Worm (Caenorhabditis elegans) whole organism, late embryonic: ENCODE measurements around the gene nhx-4.

Experiments used
- K09A11.1 ChIP-seq: sonication (generic microtip); optimal IDR thresholded peaks from 2 replicates; lab custom pipeline; 2017; ENCODE audit warnings: antibody characterized with exemption, mild to moderate bottlenecking, missing genetic modification characterization, missing compliant biosample characterization; ENCODE audit not compliant: insufficient read depth
- T23F11.4 ChIP-seq: fragments of 200-800 bp; sonication (Bioruptor generic); optimal IDR thresholded peaks from 2 replicates; lab custom pipeline; 2018; ENCODE audit warnings: mild to moderate bottlenecking, missing genetic modification characterization, missing compliant biosample characterization
- ahr-1 ChIP-seq: sonication (generic microtip); optimal IDR thresholded peaks from 2 replicates; lab custom pipeline; 2016; ENCODE audit warnings: missing genetic modification characterization, missing compliant biosample characterization
- che-1 ChIP-seq: sonication (generic microtip); optimal IDR thresholded peaks from 2 replicates; lab custom pipeline; 2016; ENCODE audit warnings: mild to moderate bottlenecking, missing genetic modification characterization, missing compliant biosample characterization
- ets-4 ChIP-seq: sonication (generic microtip); optimal IDR thresholded peaks from 2 replicates; lab custom pipeline; 2016; ENCODE audit warnings: missing genetic modification characterization, missing compliant biosample characterization
- fax-1 ChIP-seq: sonication (generic microtip); optimal IDR thresholded peaks from 2 replicates; lab custom pipeline; 2016; ENCODE audit warnings: missing genotype, missing genetic modification characterization, missing compliant biosample characterization
- nhr-11 ChIP-seq: fragments of 150-350 bp; optimal IDR thresholded peaks from 2 replicates; lab custom pipeline; 2014; ENCODE audit warnings: missing biosample characterization, missing genetic modification characterization

ce11 chrX:6970134-6970533 is 56.0 kb downstream of the nhx-4 start:
- TF ChIP-seq T23F11.4 (GFP tag; lab: Kevin White, UChicago) (no peak), nhr-11 (tag; lab: Kevin White, UChicago) (no peak), fax-1 (no peak), ahr-1 (tag; lab: Kevin White, UChicago) (no peak), che-1 (tag; lab: Kevin White, UChicago) (no peak), K09A11.1 (tag; lab: Kevin White, UChicago) (no peak), ets-4 (tag; lab: Kevin White, UChicago) (no peak)
